Worm (Caenorhabditis elegans) whole organism, late embryonic: ENCODE measurements around the gene H21P03.10.

ENCODE experiments used
- C08G9.2 ChIP-seq: sonication (generic microtip); optimal IDR thresholded peaks from 2 replicates; lab custom pipeline; 2016; ENCODE audit warnings: mild to moderate bottlenecking, missing genetic modification characterization, moderate library complexity, missing compliant biosample characterization
- C38D4.7 ChIP-seq: fragments of 200-800 bp; sonication (Bioruptor generic); optimal IDR thresholded peaks from 2 replicates; lab custom pipeline; 2018; ENCODE audit warnings: mild to moderate bottlenecking, missing genetic modification characterization, moderate library complexity, missing compliant biosample characterization
- K02D7.2 ChIP-seq: sonication (generic microtip); optimal IDR thresholded peaks from 2 replicates; lab custom pipeline; 2017; ENCODE audit warnings: mild to moderate bottlenecking, missing genetic modification characterization, missing compliant biosample characterization
- ama-1 ChIP-seq: fragments of 150-350 bp; optimal IDR thresholded peaks from 2 replicates; lab custom pipeline; 2014
- ceh-2 ChIP-seq: sonication (generic microtip); optimal IDR thresholded peaks from 2 replicates; lab custom pipeline; 2016; ENCODE audit warnings: missing genotype, missing genetic modification characterization, missing compliant biosample characterization
- ceh-22 ChIP-seq: sonication (generic microtip); optimal IDR thresholded peaks from 2 replicates; lab custom pipeline; 2017; ENCODE audit warnings: missing biosample characterization, missing genetic modification characterization
- ceh-30 ChIP-seq: fragments of 150-350 bp; optimal IDR thresholded peaks from 2 replicates; lab custom pipeline; 2014; ENCODE audit warnings: missing biosample characterization, missing genetic modification characterization
- ets-4 ChIP-seq: sonication (generic microtip); optimal IDR thresholded peaks from 2 replicates; lab custom pipeline; 2016; ENCODE audit warnings: missing genetic modification characterization, missing compliant biosample characterization
- hlh-30 ChIP-seq: sonication (generic microtip); optimal IDR thresholded peaks from 2 replicates; lab custom pipeline; 2017; ENCODE audit warnings: antibody characterized with exemption, missing genetic modification characterization, missing compliant biosample characterization; ENCODE audit not compliant: insufficient read depth
- pag-3 ChIP-seq: sonication (generic microtip); optimal IDR thresholded peaks from 2 replicates; lab custom pipeline; 2016; ENCODE audit warnings: missing compliant biosample characterization, missing genetic modification characterization, borderline replicate concordance
- pax-1 ChIP-seq: fragments of 150-350 bp; optimal IDR thresholded peaks from 2 replicates; lab custom pipeline; 2014; ENCODE audit warnings: missing biosample characterization, missing genetic modification characterization
- pqm-1 ChIP-seq: sonication (generic microtip); optimal IDR thresholded peaks from 2 replicates; lab custom pipeline; 2016; ENCODE audit warnings: missing genetic modification characterization, missing compliant biosample characterization
- ttx-3 ChIP-seq: sonication (generic microtip); optimal IDR thresholded peaks from 2 replicates; lab custom pipeline; 2016; ENCODE audit warnings: missing genetic modification reagents, missing genetic modification characterization, missing compliant biosample characterization
- zip-5 ChIP-seq: sonication (generic microtip); optimal IDR thresholded peaks from 2 replicates; lab custom pipeline; 2016; ENCODE audit warnings: missing genetic modification characterization, missing compliant biosample characterization

- peak; percentile 27 for TF ChIP-seq pax-1 (tag; lab: Kevin White, UChicago)
- no peak for TF ChIP-seq ama-1 (lab: Kevin White, UChicago)
- TF ChIP-seq pqm-1 (tag; lab: Kevin White, UChicago) = no peak
- TF ChIP-seq C08G9.2 (tag; lab: Kevin White, UChicago) = no peak
- no peak for TF ChIP-seq ceh-2 (tag; lab: Kevin White, UChicago)
- no peak for TF ChIP-seq ttx-3 (tag; lab: Kevin White, UChicago)
- no peak for TF ChIP-seq ets-4 (tag; lab: Kevin White, UChicago)
- TF ChIP-seq hlh-30 (tag; lab: Kevin White, UChicago) = no peak
- TF ChIP-seq zip-5 (tag; lab: Kevin White, UChicago) = no peak
- TF ChIP-seq C38D4.7 = no peak
- no peak for TF ChIP-seq ceh-30
- TF ChIP-seq pag-3 (tag; lab: Kevin White, UChicago) = no peak
- TF ChIP-seq K02D7.2 (tag; lab: Kevin White, UChicago) = no peak
- no peak for TF ChIP-seq ceh-22 (tag; lab: Kevin White, UChicago)
Observed at ce11 chrIV:11480027-11480896, 20.3 kb upstream of the H21P03.10 start, which contains the start of the genes mbf-1 and nse-4.
